Fruit fly (Drosophila melanogaster): ENCODE data around the gene CG15544.

The CG15544 gene

DNA sequence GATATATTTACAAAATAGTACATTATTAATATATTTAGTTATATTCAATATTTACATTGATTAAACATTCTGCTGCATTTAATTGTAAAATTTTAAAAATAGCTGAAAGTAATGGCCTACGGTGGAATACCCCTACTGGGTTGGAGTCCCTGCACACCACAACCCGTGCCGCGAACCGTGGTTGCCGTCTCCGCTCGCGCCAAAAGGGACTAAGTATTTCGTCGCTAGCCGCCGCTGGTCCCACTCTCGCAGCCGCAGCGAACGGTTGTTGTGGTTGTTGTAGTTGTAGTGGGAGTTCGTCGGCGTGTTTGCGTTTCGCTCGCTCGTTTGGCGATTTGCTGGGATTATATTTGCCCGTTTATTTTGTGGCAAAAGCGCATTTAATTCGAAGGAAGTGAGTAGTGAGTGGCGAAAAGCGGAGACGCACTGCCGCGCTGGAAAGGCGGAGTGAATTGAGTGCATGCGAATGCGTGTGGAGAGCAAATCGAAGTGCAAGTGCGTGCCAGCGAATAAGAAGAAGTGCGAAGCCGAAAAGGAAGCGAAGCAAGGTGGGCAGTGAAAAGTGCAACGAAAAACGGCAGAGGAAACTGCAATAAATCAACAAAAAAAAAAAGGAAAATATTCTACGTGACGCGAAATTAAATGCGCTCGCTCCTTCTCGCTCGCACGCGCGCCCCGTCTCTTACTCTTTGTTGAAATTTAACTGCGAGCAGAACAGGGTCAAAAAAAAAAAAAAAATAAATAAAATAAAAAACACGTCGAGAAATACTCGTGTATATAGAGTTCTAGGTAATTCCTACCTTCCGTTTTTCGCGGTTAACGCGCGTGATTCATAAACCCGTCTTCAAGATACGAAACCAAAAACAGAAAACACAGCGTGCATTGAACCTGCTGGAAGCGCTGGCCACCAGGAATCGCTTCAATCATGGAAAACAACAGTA, 19.0 kb upstream of the CG15544 start, which contains the start of gene cindr (continued):
- no peak for TF ChIP-seq CG32767 (GFP tag; IDR thresholded peaks at IDR 0.05)
- no peak for TF ChIP-seq CG11695 (GFP tag; IDR thresholded peaks at IDR 0.05)
- TF ChIP-seq fru (optimal IDR thresholded peaks at IDR 0.05) = no peak
- 0 out of 2 replicates have a peak, but pooled peaks have one; percentile 6 for TF ChIP-seq ara (GFP tag; IDR thresholded peaks at IDR 0.05)
- no peak for TF ChIP-seq fd64A (GFP tag; optimal IDR thresholded peaks at IDR 0.05)
- peak; percentile 2 for TF ChIP-seq Fer3 (tag; optimal IDR thresholded peaks at IDR 0.05)
- TF ChIP-seq CG34422 (GFP tag; IDR thresholded peaks at IDR 0.05) = no peak; the same call in 1 of the 3 replicates
- no peak for TF ChIP-seq CG1529 (GFP tag; optimal IDR thresholded peaks at IDR 0.05)
- peak; percentile 28; the same call in 2 of the 3 replicates for TF ChIP-seq HLH4C (GFP tag; IDR thresholded peaks at IDR 0.05; ENCODE audit: partially characterized antibody)
- TF ChIP-seq CG10274 (GFP tag; optimal IDR thresholded peaks at IDR 0.05) = no peak
- peak in 1 of 3 experiments; percentile 15 for TF ChIP-seq lola (GFP tag; optimal IDR thresholded peaks at IDR 0.05)
- no peak for TF ChIP-seq TFAM (GFP tag; optimal IDR thresholded peaks at IDR 0.05)
- TF ChIP-seq wor (GFP tag; IDR thresholded peaks at IDR 0.05) = no peak
- TF ChIP-seq NK7.1 (GFP tag; optimal IDR thresholded peaks at IDR 0.05) = no peak
- no peak for TF ChIP-seq Six4 (GFP tag; optimal IDR thresholded peaks at IDR 0.05)
- no peak for TF ChIP-seq disco-r (GFP tag; optimal IDR thresholded peaks at IDR 0.05)
- TF ChIP-seq CG8924 (tag; optimal IDR thresholded peaks at IDR 0.05) = peak; percentile 69
- TF ChIP-seq slp2 (GFP tag; optimal IDR thresholded peaks at IDR 0.05) = peak; percentile 11
- TF ChIP-seq kni (GFP tag; optimal IDR thresholded peaks at IDR 0.05) = peak; percentile 70
- peak; percentile 94 for TF ChIP-seq Ets65A (GFP tag)
- peak; percentile 25 to 28 for TF ChIP-seq bsh (GFP tag; optimal IDR thresholded peaks at IDR 0.05)
- TF ChIP-seq Dip3 (GFP tag; optimal IDR thresholded peaks at IDR 0.05) = peak; percentile 28
- TF ChIP-seq sob (GFP tag; IDR thresholded peaks at IDR 0.05) = peak; percentile 65; the same call in 1 of the 2 replicates
- TF ChIP-seq btn (GFP tag; optimal IDR thresholded peaks at IDR 0.05) = no peak
- TF ChIP-seq CG13424 (tag; optimal IDR thresholded peaks at IDR 0.05) = peak; percentile 62
- TF ChIP-seq ab (GFP tag; optimal IDR thresholded peaks at IDR 0.05) = no peak
- no peak for TF ChIP-seq twi (tag; optimal IDR thresholded peaks at IDR 0.05)
- TF ChIP-seq CG4360 (GFP tag; IDR thresholded peaks at IDR 0.05) = peak; percentile 97
- TF ChIP-seq E2f2 (GFP tag; IDR thresholded peaks at IDR 0.05) = peak; percentile 65
- TF ChIP-seq CG3838 (GFP tag; optimal IDR thresholded peaks at IDR 0.05) = peak; percentile 9
- peak; percentile 18; the same call in 1 of the 2 replicates for TF ChIP-seq lmd (GFP tag; IDR thresholded peaks at IDR 0.05)
- no peak for TF ChIP-seq dan (GFP tag; IDR thresholded peaks at IDR 0.05)
- no peak for TF ChIP-seq Eip74EF (GFP tag; optimal IDR thresholded peaks at IDR 0.05)
- no peak for TF ChIP-seq h (optimal IDR thresholded peaks at IDR 0.05)
- peak; percentile 46 for TF ChIP-seq CG4617 (GFP tag; optimal IDR thresholded peaks at IDR 0.05; ENCODE audit: borderline replicate concordance)
- no peak for TF ChIP-seq sima (GFP tag; optimal IDR thresholded peaks at IDR 0.05)
- no peak for TF ChIP-seq unpg (GFP tag; optimal IDR thresholded peaks at IDR 0.05)
- TF ChIP-seq eve (GFP tag; optimal IDR thresholded peaks at IDR 0.05) = no peak
- TF ChIP-seq CG33213 (GFP tag; optimal IDR thresholded peaks at IDR 0.05) = peak; percentile 74
- peak; percentile 29 for TF ChIP-seq CG10209 (GFP tag; optimal IDR thresholded peaks at IDR 0.05)
- TF ChIP-seq CG3065 (GFP tag; optimal IDR thresholded peaks at IDR 0.05) = peak; percentile 17
- no peak for TF ChIP-seq esg (GFP tag; conservative IDR thresholded peaks at IDR 0.05)
- peak; percentile 45 for TF ChIP-seq Bdp1 (GFP tag; optimal IDR thresholded peaks at IDR 0.05)
- peak; percentile 12 for TF ChIP-seq dmrt99B (tag; optimal IDR thresholded peaks at IDR 0.05)
- TF ChIP-seq Chrac-16 (GFP tag; optimal IDR thresholded peaks at IDR 0.05) = peak; percentile 37
- no peak for TF ChIP-seq CG18262 (tag; optimal IDR thresholded peaks at IDR 0.05)
- TF ChIP-seq kah (GFP tag; optimal IDR thresholded peaks at IDR 0.05) = peak; percentile 3
- peak in 1 of 3 experiments; percentile 9 for TF ChIP-seq Stat92E (GFP tag; optimal IDR thresholded peaks at IDR 0.05)
- TF ChIP-seq tx (GFP tag; optimal IDR thresholded peaks at IDR 0.05) = peak; percentile 11

Measured in whole organism, embryonic.